Worm (Caenorhabditis elegans): ENCODE results near the gene K10H10.13.

DNA sequence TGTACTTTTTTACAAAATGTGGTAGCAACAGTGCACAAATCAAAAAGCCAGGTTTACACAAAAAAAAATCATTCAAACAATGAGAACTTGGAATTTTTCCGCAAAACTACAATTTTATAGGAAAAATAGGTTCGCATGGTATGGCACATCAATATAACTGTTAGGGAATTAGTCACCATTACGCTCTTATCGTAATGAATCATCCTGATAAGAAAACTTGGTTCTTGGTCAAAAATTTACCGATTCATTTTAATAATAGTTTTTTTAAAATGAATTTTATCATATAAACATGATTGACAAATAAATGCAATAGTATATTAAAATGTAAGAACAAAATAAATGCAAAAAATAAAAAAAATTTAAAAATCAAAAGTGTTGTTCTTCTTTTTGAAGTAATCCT lies 29.5 kb upstream of the K10H10.13 start:
- TF ChIP-seq fkh-10 (GFP tag; optimal IDR thresholded peaks at IDR 0.05) = no peak
- TF ChIP-seq rnt-1 (tag; optimal IDR thresholded peaks at IDR 0.05) = no peak
- TF ChIP-seq pha-2 (tag; optimal IDR thresholded peaks at IDR 0.05) = no peak
- TF ChIP-seq nhr-232 (tag; optimal IDR thresholded peaks at IDR 0.05) = no peak
- no peak for TF ChIP-seq F13H6.1 (tag; optimal IDR thresholded peaks at IDR 0.05)
- TF ChIP-seq nfya-1 (tag; optimal IDR thresholded peaks at IDR 0.05) = no peak
